Fruit fly (Drosophila melanogaster) whole organism, larva: ENCODE results near the gene Cyp313a4.
A peak's percentile ranks its signal among the peaks of the same experiment; 100 is the strongest.
"Not testable (repeated sequence)": the region's sequence is repeated elsewhere in the genome, so short reads cannot be mapped to it uniquely, and the experiment has no call there.

Experiments
- noc ChIP-seq: fragments of 200-800 bp; sonication (Bioruptor generic); optimal IDR thresholded peaks from 3 replicates; lab custom pipeline; 2019; ENCODE audit warnings: missing biosample characterization, mild to moderate bottlenecking, missing genetic modification characterization, moderate library complexity

Cyp313a4 gene

dm6 chr3R:12681275-12681674, at the start of gene Cyp313a4:
Gene Cyp313a4, minus strand, starts transcription at chr3R:12681375.
- TF ChIP-seq noc (tag; lab: Kevin White, UChicago), result no peak

dm6 chr3R:12727944-12728649, 46.9 kb upstream of the Cyp313a4 start:
- TF ChIP-seq noc (tag; lab: Kevin White, UChicago), result no peak

dm6 chr3R:12723759-12724158, 42.6 kb upstream of the Cyp313a4 start:
- no peak for TF ChIP-seq noc (tag; lab: Kevin White, UChicago)

dm6 chr3R:12722392-12722914, 41.3 kb upstream of the Cyp313a4 start, which contains the start of gene Men:
Gene Men, minus strand, starts transcription at chr3R:12722442.
- TF ChIP-seq noc (tag; lab: Kevin White, UChicago), result peak; percentile 47

- peak; percentile 57 for TF ChIP-seq noc (tag; lab: Kevin White, UChicago)
Measured at dm6 chr3R:12720344-12721200, 39.4 kb upstream of the Cyp313a4 start.

- peak; percentile 57 for TF ChIP-seq noc (tag; lab: Kevin White, UChicago)
Measured at dm6 chr3R:12719627-12720343, 38.6 kb upstream of the Cyp313a4 start.

dm6 chr3R:12718536-12719033, 37.4 kb upstream of the Cyp313a4 start:
- no peak for TF ChIP-seq noc (tag; lab: Kevin White, UChicago)

- TF ChIP-seq noc (tag; lab: Kevin White, UChicago), result peak; percentile 43
Measured at dm6 chr3R:12717588-12718535, 36.7 kb upstream of the Cyp313a4 start.

- peak; percentile 28 for TF ChIP-seq noc (tag; lab: Kevin White, UChicago)
Measured at dm6 chr3R:12716894-12717293, 35.7 kb upstream of the Cyp313a4 start.

dm6 chr3R:12716251-12716650, 35.1 kb upstream of the Cyp313a4 start:
- peak; percentile 49 for TF ChIP-seq noc (tag; lab: Kevin White, UChicago)

- peak; percentile 63 for TF ChIP-seq noc (tag; lab: Kevin White, UChicago)
Measured at dm6 chr3R:12715253-12715652, 34.1 kb upstream of the Cyp313a4 start.

- TF ChIP-seq noc (tag; lab: Kevin White, UChicago), result not testable (repeated sequence)
Measured at dm6 chr3R:12712178-12713172, 31.3 kb upstream of the Cyp313a4 start, which contains the start of gene PolQ. Gene PolQ, minus strand, starts transcription at chr3R:12712299.

- no peak for TF ChIP-seq noc (tag; lab: Kevin White, UChicago)
Measured at dm6 chr3R:12704861-12705260, 23.7 kb upstream of the Cyp313a4 start, which contains the start of gene CG12279. Gene CG12279, plus strand, starts transcription at chr3R:12705094.
